Fruit fly (Drosophila melanogaster): ENCODE results near the gene CG11951.

The CG11951 gene

DNA sequence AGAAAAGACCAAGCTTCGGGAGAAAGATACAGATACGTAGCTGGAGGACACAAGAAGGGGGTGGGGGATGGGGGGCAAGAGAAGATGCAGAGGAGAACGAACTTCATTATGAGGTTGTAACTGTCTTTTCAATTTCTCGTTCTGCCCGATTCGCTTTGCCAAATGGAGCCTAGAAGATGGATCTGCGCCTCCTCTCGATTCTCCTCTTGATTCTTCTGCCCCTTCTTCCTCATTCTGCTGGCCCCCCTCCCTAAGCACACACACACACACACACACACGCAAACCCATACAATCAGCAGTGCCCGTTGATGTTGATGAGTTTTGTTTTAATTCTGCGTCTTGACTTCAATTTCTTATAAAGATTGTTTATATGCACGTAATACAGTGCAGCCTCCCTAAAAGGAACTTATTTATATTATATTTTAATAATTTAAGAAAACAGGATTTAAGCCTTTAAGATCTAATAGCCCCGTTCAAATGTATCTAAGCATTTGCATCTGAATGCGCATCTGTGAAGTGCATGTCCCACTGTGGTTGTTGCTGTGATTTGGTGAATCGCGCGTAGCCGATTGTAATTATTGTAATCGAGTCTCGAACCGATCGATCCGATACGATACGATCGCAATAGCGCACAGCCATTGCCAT, 31.4 kb downstream of the CG11951 start (continued):
- TF ChIP-seq Smox (GFP tag; optimal IDR thresholded peaks at IDR 0.05) = peak; percentile 81
- peak; percentile 94 for TF ChIP-seq Ets96B (tag; optimal IDR thresholded peaks at IDR 0.05)
- TF ChIP-seq dac (GFP tag; optimal IDR thresholded peaks at IDR 0.05) = peak; percentile 77
- TF ChIP-seq net (GFP tag; optimal IDR thresholded peaks at IDR 0.05) = peak; percentile 84
- peak; percentile 86 for TF ChIP-seq Gug (GFP tag; IDR thresholded peaks at IDR 0.05)
- peak; percentile 91 for TF ChIP-seq dsx (GFP tag; optimal IDR thresholded peaks at IDR 0.05; ENCODE audit: poor library complexity, severe bottlenecking)
- peak; percentile 92 for TF ChIP-seq CG32006 (GFP tag; optimal IDR thresholded peaks at IDR 0.05)
- peak; percentile 79 for TF ChIP-seq CG9139 (GFP tag; optimal IDR thresholded peaks at IDR 0.05)
- peak; percentile 84 for TF ChIP-seq CG8632 (GFP tag; optimal IDR thresholded peaks at IDR 0.05)
- TF ChIP-seq Met (GFP tag; optimal IDR thresholded peaks at IDR 0.05) = peak; percentile 86
- peak; percentile 83 for TF ChIP-seq CG6792 (GFP tag; optimal IDR thresholded peaks at IDR 0.05)
- peak; percentile 44 for TF ChIP-seq Lpt (GFP tag; optimal IDR thresholded peaks at IDR 0.05)
- peak; percentile 72 for TF ChIP-seq vri (GFP tag; optimal IDR thresholded peaks at IDR 0.05)
- peak; percentile 89 for TF ChIP-seq CG1621 (tag; optimal IDR thresholded peaks at IDR 0.05)
- peak; percentile 96 for TF ChIP-seq Eip78C (GFP tag)
- peak; percentile 78 for TF ChIP-seq cyc (GFP tag; optimal IDR thresholded peaks at IDR 0.05)
- TF ChIP-seq eg (GFP tag; IDR thresholded peaks at IDR 0.05) = peak; percentile 95
- peak; percentile 87 for TF ChIP-seq esn (GFP tag; optimal IDR thresholded peaks at IDR 0.05)
- TF ChIP-seq CG11294 (GFP tag; IDR thresholded peaks at IDR 0.05) = peak; percentile 81
- TF ChIP-seq Hr4 (GFP tag; optimal IDR thresholded peaks at IDR 0.05) = peak; percentile 87
- TF ChIP-seq OdsH (GFP tag; optimal IDR thresholded peaks at IDR 0.05) = peak; percentile 91
- peak; percentile 87 for TF ChIP-seq achi (GFP tag; optimal IDR thresholded peaks at IDR 0.05)
- peak; percentile 91 for TF ChIP-seq CG3919 (GFP tag; optimal IDR thresholded peaks at IDR 0.05)

- TF ChIP-seq Eip78C (GFP tag) (peak; percentile 64), CG6808 (GFP tag; optimal IDR thresholded peaks at IDR 0.05) (peak; percentile 33), salr (GFP tag; optimal IDR thresholded peaks at IDR 0.05) (peak in 1 of 2 experiments; percentile 3), CG6163 (GFP tag; IDR thresholded peaks at IDR 0.05) (0 out of 3 replicates have a peak, but pooled peaks have one; percentile 5), CG6276 (GFP tag; optimal IDR thresholded peaks at IDR 0.05) (no peak), ss (GFP tag; optimal IDR thresholded peaks at IDR 0.05) (peak in 1 of 2 experiments; percentile 23), dsx (GFP tag; optimal IDR thresholded peaks at IDR 0.05; ENCODE audit: poor library complexity, severe bottlenecking) (peak; percentile 47), acj6 (GFP tag; optimal IDR thresholded peaks at IDR 0.05) (no peak), CG1621 (tag; optimal IDR thresholded peaks at IDR 0.05) (no peak), CG32006 (GFP tag; optimal IDR thresholded peaks at IDR 0.05) (peak; percentile 22), Sox14 (GFP tag; optimal IDR thresholded peaks at IDR 0.05) (no peak)
These were observed 32.1 kb downstream of the CG11951 start for dm6 chr3R:29206198-29207011.

- TF ChIP-seq dac (GFP tag; optimal IDR thresholded peaks at IDR 0.05) (peak; percentile 68), pdm3 (GFP tag; optimal IDR thresholded peaks at IDR 0.05) (peak; percentile 65), Eip75B (GFP tag; optimal IDR thresholded peaks at IDR 0.05) (peak; percentile 24), Hr38 (GFP tag; optimal IDR thresholded peaks at IDR 0.05) (no peak), acj6 (GFP tag; optimal IDR thresholded peaks at IDR 0.05) (peak; percentile 54), CG11762 (GFP tag; optimal IDR thresholded peaks at IDR 0.05; ENCODE audit: insufficient read depth) (no peak), fd59A (GFP tag; optimal IDR thresholded peaks at IDR 0.05) (peak; percentile 41), lz (GFP tag; optimal IDR thresholded peaks at IDR 0.05) (peak; percentile 34), CG3919 (GFP tag; optimal IDR thresholded peaks at IDR 0.05) (peak; percentile 56), CG10631 (GFP tag; optimal IDR thresholded peaks at IDR 0.05) (peak; percentile 52), CG8119 (GFP tag; IDR thresholded peaks at IDR 0.05) (peak; percentile 77), CG6808 (GFP tag; optimal IDR thresholded peaks at IDR 0.05) (peak; percentile 50), Hr4 (GFP tag; optimal IDR thresholded peaks at IDR 0.05) (peak; percentile 85), salr (GFP tag; optimal IDR thresholded peaks at IDR 0.05) (peak in 1 of 2 experiments; percentile 58), net (GFP tag; optimal IDR thresholded peaks at IDR 0.05) (peak; percentile 71), ss (GFP tag; optimal IDR thresholded peaks at IDR 0.05) (peak in 1 of 2 experiments; percentile 35), CG6163 (GFP tag; IDR thresholded peaks at IDR 0.05) (peak; percentile 48; the same call in 1 of the 3 replicates), Ets21C (GFP tag; optimal IDR thresholded peaks at IDR 0.05) (no peak), Lpt (GFP tag; optimal IDR thresholded peaks at IDR 0.05) (peak; percentile 46), CG9139 (GFP tag; optimal IDR thresholded peaks at IDR 0.05) (no peak), Hr39 (GFP tag; optimal IDR thresholded peaks at IDR 0.05) (no peak), CG32006 (GFP tag; optimal IDR thresholded peaks at IDR 0.05) (peak; percentile 86), CG16779 (tag; optimal IDR thresholded peaks at IDR 0.05) (peak; percentile 3)
These were observed 33.7 kb downstream of the CG11951 start for dm6 chr3R:29204612-29205480.
